Fruit fly (Drosophila melanogaster) whole organism, embryonic: ENCODE results near the gene CG45545.

Experiments used
- Abd-B ChIP-seq: fragments of 200-800 bp; sonication (Bioruptor generic); optimal IDR thresholded peaks from 2 replicates; lab custom pipeline; 2018; ENCODE audit warnings: missing biosample characterization, mild to moderate bottlenecking, missing genetic modification characterization, moderate library complexity
- Aef1 ChIP-seq: fragments of 200-800 bp; sonication (Bioruptor generic); IDR thresholded peaks from 3 replicates; pipeline ENCODE4 v1.3.6; 2022; ENCODE audit warnings: missing biosample characterization, missing genetic modification characterization
- BtbVII ChIP-seq: fragments of 200-800 bp; sonication (Bioruptor generic); optimal IDR thresholded peaks from 3 replicates; lab custom pipeline; 2017; ENCODE audit warnings: missing biosample characterization, mild to moderate bottlenecking, missing genetic modification characterization
- C15 ChIP-seq: fragments of 200-800 bp; sonication (Bioruptor generic); IDR thresholded peaks from 3 replicates; pipeline ENCODE4 v1.3.6; 2022; ENCODE audit warnings: missing biosample characterization, missing genetic modification characterization
- CG10209 ChIP-seq: fragments of 200-800 bp; sonication (Bioruptor generic); optimal IDR thresholded peaks from 3 replicates; lab custom pipeline; 2017; ENCODE audit warnings: missing biosample characterization, mild to moderate bottlenecking, missing genetic modification characterization, missing genetic modification reagents
- CG12391 ChIP-seq: fragments of 200-800 bp; sonication (Bioruptor generic); optimal IDR thresholded peaks from 3 replicates; lab custom pipeline; 2018; ENCODE audit warnings: missing biosample characterization, mild to moderate bottlenecking, missing genetic modification characterization, moderate library complexity
- CG1647 ChIP-seq: fragments of 200-800 bp; sonication (Bioruptor generic); optimal IDR thresholded peaks from 3 replicates; lab custom pipeline; 2016; ENCODE audit warnings: missing biosample characterization, missing genetic modification characterization
- CG17328 ChIP-seq: fragments of 200-800 bp; sonication (Bioruptor generic); IDR thresholded peaks from 2 replicates; pipeline ENCODE4 v1.3.6; 2022; ENCODE audit warnings: missing biosample characterization, missing genetic modification characterization
- CG18011 ChIP-seq: fragments of 200-800 bp; sonication (Bioruptor generic); optimal IDR thresholded peaks from 2 replicates; lab custom pipeline; 2017; ENCODE audit warnings: missing biosample characterization, missing genetic modification characterization, mild to moderate bottlenecking, moderate library complexity, missing genotype
- CG18476 ChIP-seq: fragments of 200-800 bp; sonication (Bioruptor generic); optimal IDR thresholded peaks from 2 replicates; lab custom pipeline; 2016; ENCODE audit warnings: missing biosample characterization, mild to moderate bottlenecking, missing genetic modification characterization
- CG34422 ChIP-seq: fragments of 200-800 bp; sonication (Bioruptor generic); IDR thresholded peaks from 3 replicates; pipeline ENCODE4 v1.3.6; 2022; ENCODE audit warnings: missing biosample characterization, missing genetic modification characterization
- CG3995 ChIP-seq: fragments of 200-800 bp; sonication (Bioruptor generic); optimal IDR thresholded peaks from 3 replicates; lab custom pipeline; 2016; ENCODE audit warnings: missing biosample characterization, missing genetic modification characterization
- CG4328 ChIP-seq: fragments of 200-800 bp; sonication (Bioruptor generic); optimal IDR thresholded peaks from 3 replicates; lab custom pipeline; 2017; ENCODE audit warnings: missing biosample characterization, missing genetic modification reagents, missing genetic modification characterization
- CG4404 ChIP-seq: fragments of 200-800 bp; sonication (Bioruptor generic); IDR thresholded peaks from 2 replicates; pipeline ENCODE4 v1.3.6; 2022; ENCODE audit warnings: missing biosample characterization, missing genetic modification characterization
- CG4707 ChIP-seq: fragments of 200-800 bp; sonication (Bioruptor generic); optimal IDR thresholded peaks from 2 replicates; lab custom pipeline; 2018; ENCODE audit warnings: missing biosample characterization, mild to moderate bottlenecking, missing genetic modification characterization, moderate library complexity
- CG6791 ChIP-seq: fragments of 200-800 bp; sonication (Bioruptor generic); IDR thresholded peaks from 3 replicates; pipeline ENCODE4 v1.3.6; 2022; ENCODE audit warnings: missing biosample characterization, missing genetic modification characterization; ENCODE audit not compliant: partially characterized antibody
- CG7372 ChIP-seq: fragments of 200-800 bp; sonication (Bioruptor generic); IDR thresholded peaks from 2 replicates; pipeline ENCODE4 v1.3.6; 2022; ENCODE audit warnings: missing biosample characterization, missing genetic modification characterization
- CG7928 ChIP-seq: fragments of 200-800 bp; sonication (Bioruptor generic); optimal IDR thresholded peaks from 2 replicates; lab custom pipeline; 2017; ENCODE audit warnings: missing biosample characterization, mild to moderate bottlenecking, missing genetic modification characterization
- CG8290 ChIP-seq, 3 experiments: fragments of 200-800 bp; sonication (Bioruptor generic); optimal IDR thresholded peaks; 2 replicates each; lab custom pipeline; 2016 to 2019; ENCODE audit warnings: missing biosample characterization in 3 of 3, missing genetic modification characterization in 3 of 3, mild to moderate bottlenecking in 2 of 3, moderate library complexity in 1 of 3
- CG9797 ChIP-seq: fragments of 200-800 bp; sonication (Bioruptor generic); optimal IDR thresholded peaks from 3 replicates; lab custom pipeline; 2018; ENCODE audit warnings: missing biosample characterization, mild to moderate bottlenecking, missing genetic modification characterization
- CTCF ChIP-seq: fragments of 200-800 bp; sonication (Bioruptor generic); optimal IDR thresholded peaks from 2 replicates; lab custom pipeline; 2017; ENCODE audit warnings: missing biosample characterization, mild to moderate bottlenecking, missing genetic modification characterization, moderate library complexity
- Dad ChIP-seq: fragments of 200-800 bp; sonication (Bioruptor generic); optimal IDR thresholded peaks from 3 replicates; lab custom pipeline; 2016; ENCODE audit warnings: missing biosample characterization, missing genetic modification characterization
- Doc3 ChIP-seq: fragments of 200-800 bp; sonication (Bioruptor generic); IDR thresholded peaks from 3 replicates; pipeline ENCODE4 v1.3.6; 2022; ENCODE audit warnings: missing biosample characterization, missing genetic modification characterization; ENCODE audit not compliant: partially characterized antibody
- Ets97D ChIP-seq: fragments of 200-800 bp; sonication (Bioruptor generic); optimal IDR thresholded peaks from 3 replicates; lab custom pipeline; 2016; ENCODE audit warnings: missing biosample characterization, missing genetic modification characterization
- Fer2 ChIP-seq: fragments of 200-800 bp; sonication (Bioruptor generic); optimal IDR thresholded peaks from 2 replicates; lab custom pipeline; 2018; ENCODE audit warnings: missing biosample characterization, mild to moderate bottlenecking, missing genetic modification characterization, moderate library complexity
- Hsf ChIP-seq: fragments of 200-800 bp; sonication (Bioruptor generic); optimal IDR thresholded peaks from 3 replicates; lab custom pipeline; 2016; ENCODE audit warnings: missing biosample characterization, missing genetic modification characterization
- Optix ChIP-seq: fragments of 200-800 bp; sonication (Bioruptor generic); IDR thresholded peaks from 3 replicates; pipeline ENCODE4 v1.3.6; 2022; ENCODE audit warnings: missing biosample characterization, missing genetic modification characterization
- Pdp1 ChIP-seq, 2 experiments: fragments of 200-800 bp; sonication (Bioruptor generic); optimal IDR thresholded peaks; 3 replicates each; lab custom pipeline; 2016; ENCODE audit warnings: missing biosample characterization in 2 of 2, missing genetic modification characterization in 2 of 2, mild to moderate bottlenecking in 1 of 2, moderate library complexity in 1 of 2
- ac ChIP-seq: fragments of 200-800 bp; sonication (Bioruptor generic); optimal IDR thresholded peaks from 3 replicates; lab custom pipeline; 2017; ENCODE audit warnings: missing biosample characterization, mild to moderate bottlenecking, missing genetic modification characterization
- bab2 ChIP-seq: fragments of 200-800 bp; sonication (Bioruptor generic); optimal IDR thresholded peaks from 2 replicates; lab custom pipeline; 2016; ENCODE audit warnings: missing biosample characterization, missing genetic modification characterization
- bcd ChIP-seq: fragments of 200-800 bp; sonication (Bioruptor generic); optimal IDR thresholded peaks from 2 replicates; lab custom pipeline; 2017; ENCODE audit warnings: missing biosample characterization, mild to moderate bottlenecking, missing genetic modification characterization
- crp ChIP-seq, 2 experiments: fragments of 200-800 bp; sonication (Bioruptor generic); optimal IDR thresholded peaks; 2 replicates in 1 of 2; 3 replicates in 1 of 2; lab custom pipeline; 2017; ENCODE audit warnings: missing biosample characterization in 2 of 2, missing genetic modification characterization in 2 of 2, mild to moderate bottlenecking in 1 of 2, moderate library complexity in 1 of 2
- danr ChIP-seq: fragments of 200-800 bp; sonication (Bioruptor generic); IDR thresholded peaks from 2 replicates; pipeline ENCODE4 v1.3.6; 2022; ENCODE audit warnings: missing biosample characterization, missing genetic modification characterization
- dpn ChIP-seq, 2 experiments: fragments of 200-800 bp; sonication (Bioruptor generic); optimal IDR thresholded peaks; 3 replicates each; lab custom pipeline; 2016; ENCODE audit warnings: missing biosample characterization in 2 of 2, missing genetic modification characterization in 2 of 2
- en ChIP-seq: fragments of 200-800 bp; sonication (Bioruptor generic); optimal IDR thresholded peaks from 2 replicates; lab custom pipeline; 2016; ENCODE audit warnings: missing biosample characterization, missing genetic modification characterization
- fd102C ChIP-seq: fragments of 200-800 bp; sonication (Bioruptor generic); optimal IDR thresholded peaks from 2 replicates; lab custom pipeline; 2018; ENCODE audit warnings: missing biosample characterization, mild to moderate bottlenecking, missing genetic modification characterization, moderate library complexity
- fd3F ChIP-seq: fragments of 200-800 bp; sonication (Bioruptor generic); optimal IDR thresholded peaks from 2 replicates; lab custom pipeline; 2018; ENCODE audit warnings: missing biosample characterization, mild to moderate bottlenecking, missing genetic modification characterization, moderate library complexity
- gem ChIP-seq: fragments of 200-800 bp; sonication (Bioruptor generic); optimal IDR thresholded peaks from 2 replicates; lab custom pipeline; 2019; ENCODE audit warnings: missing biosample characterization, mild to moderate bottlenecking, missing genetic modification characterization, moderate library complexity
- gro ChIP-seq: fragments of 200-800 bp; sonication (Bioruptor generic); optimal IDR thresholded peaks from 2 replicates; lab custom pipeline; 2016; ENCODE audit warnings: missing biosample characterization, missing genetic modification characterization
- jing ChIP-seq: fragments of 200-800 bp; sonication (Bioruptor generic); optimal IDR thresholded peaks from 2 replicates; lab custom pipeline; 2018; ENCODE audit warnings: missing biosample characterization, mild to moderate bottlenecking, missing genetic modification characterization
- lab ChIP-seq: fragments of 200-800 bp; sonication (Bioruptor generic); optimal IDR thresholded peaks from 3 replicates; lab custom pipeline; 2017; ENCODE audit warnings: missing biosample characterization, missing genetic modification characterization, mild to moderate bottlenecking, moderate library complexity, missing genetic modification reagents
- mam ChIP-seq: fragments of 200-800 bp; sonication (Bioruptor generic); optimal IDR thresholded peaks from 3 replicates; lab custom pipeline; 2016; ENCODE audit warnings: missing biosample characterization, missing genetic modification characterization
- sima ChIP-seq: fragments of 200-800 bp; sonication (Bioruptor generic); optimal IDR thresholded peaks from 2 replicates; lab custom pipeline; 2016; ENCODE audit warnings: missing biosample characterization, missing genetic modification characterization
- stwl ChIP-seq: fragments of 200-800 bp; sonication (Bioruptor generic); optimal IDR thresholded peaks from 3 replicates; lab custom pipeline; 2018; ENCODE audit warnings: missing biosample characterization, mild to moderate bottlenecking, missing genetic modification characterization, moderate library complexity
- toy ChIP-seq: fragments of 200-800 bp; sonication (Bioruptor generic); IDR thresholded peaks from 2 replicates; pipeline ENCODE4 v1.3.6; 2022; ENCODE audit warnings: missing biosample characterization, missing genetic modification characterization
- unc-4 ChIP-seq: fragments of 200-800 bp; sonication (Bioruptor generic); IDR thresholded peaks from 2 replicates; pipeline ENCODE4 v1.3.6; 2022; ENCODE audit warnings: missing biosample characterization, missing genetic modification characterization; ENCODE audit not compliant: partially characterized antibody
- zen ChIP-seq: fragments of 200-800 bp; sonication (Bioruptor generic); optimal IDR thresholded peaks from 3 replicates; lab custom pipeline; 2018; ENCODE audit warnings: missing biosample characterization, mild to moderate bottlenecking, missing genetic modification characterization, moderate library complexity
- zf30C ChIP-seq: fragments of 200-800 bp; sonication (Bioruptor generic); optimal IDR thresholded peaks from 3 replicates; lab custom pipeline; 2018; ENCODE audit warnings: missing biosample characterization, mild to moderate bottlenecking, missing genetic modification characterization
- zfh2 ChIP-seq: fragments of 200-800 bp; sonication (Bioruptor generic); optimal IDR thresholded peaks from 2 replicates; lab custom pipeline; 2016; ENCODE audit warnings: missing biosample characterization, missing genetic modification characterization

CG45545 gene

dm6 chr3R:7506314-7506988 is 45.4 kb upstream of the CG45545 start (continued):
- TF ChIP-seq CG1647 (peak; percentile 64), CG9797 (GFP tag; lab: Kevin White, UChicago) (no peak), CG7372 (peak; percentile 78), fd102C (GFP tag; lab: Kevin White, UChicago) (no peak), CG34422 (GFP tag; lab: Robert Waterston, UW) (peak; percentile 67; the same call in 2 of the 3 replicates), unc-4 (GFP tag; lab: Robert Waterston, UW) (no peak), bcd (GFP tag; lab: Kevin White, UChicago) (peak; percentile 84), fd3F (peak; percentile 87), stwl (tag; lab: Kevin White, UChicago) (no peak), CG18011 (GFP tag; lab: Kevin White, UChicago) (peak; percentile 74), lab (peak; percentile 95), Abd-B (peak; percentile 66), Hsf (GFP tag; lab: Kevin White, UChicago) (peak; percentile 86), ac (GFP tag; lab: Kevin White, UChicago) (no peak), CG8290 (GFP tag; optimal IDR thresholded peaks at IDR 0.05; lab: Kevin White, UChicago) (no peak), CG8290 (tag; optimal IDR thresholded peaks at IDR 0.05; lab: Kevin White, UChicago) (peak in 1 of 2 experiments; percentile 95), CG6791 (GFP tag; lab: Robert Waterston, UW) (no peak), CG7928 (GFP tag; lab: Kevin White, UChicago) (peak; percentile 65), Fer2 (tag; lab: Kevin White, UChicago) (peak; percentile 45), Dad (GFP tag; lab: Kevin White, UChicago) (peak; percentile 78), gro (GFP tag; lab: Kevin White, UChicago) (peak; percentile 96), Doc3 (no peak), Pdp1 (GFP tag; optimal IDR thresholded peaks at IDR 0.05; lab: Kevin White, UChicago) (peak; percentile 86), zen (no peak), danr (0 out of 2 replicates have a peak, but pooled peaks have one; percentile 45), crp (GFP tag; optimal IDR thresholded peaks at IDR 0.05; lab: Kevin White, UChicago) (peak in 1 of 2 experiments; percentile 19), CG12391 (tag; lab: Kevin White, UChicago) (peak; percentile 76), C15 (peak; percentile 77), BtbVII (GFP tag; lab: Kevin White, UChicago) (peak; percentile 80), toy (GFP tag; lab: Robert Waterston, UW) (peak; percentile 77; the same call in 1 of the 2 replicates), CG10209 (GFP tag; lab: Kevin White, UChicago) (peak; percentile 81), gem (tag; lab: Kevin White, UChicago) (peak; percentile 92), jing (GFP tag; lab: Kevin White, UChicago) (peak; percentile 42), bab2 (peak; percentile 89), sima (peak; percentile 66), CG4707 (GFP tag; lab: Kevin White, UChicago) (no peak), en (GFP tag; lab: Kevin White, UChicago) (peak; percentile 57), CG18476 (GFP tag; lab: Kevin White, UChicago) (peak; percentile 69), mam (GFP tag; lab: Kevin White, UChicago) (peak; percentile 93), Aef1 (GFP tag; lab: Robert Waterston, UW) (peak; percentile 82), CG3995 (GFP tag; lab: Kevin White, UChicago) (peak; percentile 55), CTCF (GFP tag; lab: Kevin White, UChicago) (no peak), Optix (no peak), zf30C (GFP tag; lab: Kevin White, UChicago) (no peak), CG4328 (GFP tag; lab: Kevin White, UChicago) (peak; percentile 26), dpn (GFP tag; optimal IDR thresholded peaks at IDR 0.05; lab: Kevin White, UChicago) (peak; percentile 83 to 89), Ets97D (GFP tag; lab: Kevin White, UChicago) (peak; percentile 45), zfh2 (GFP tag; lab: Kevin White, UChicago) (peak; percentile 93), CG17328 (peak; percentile 69; the same call in 1 of the 2 replicates), CG4404 (GFP tag; lab: Robert Waterston, UW) (peak; percentile 53)
